Fruit fly (Drosophila melanogaster) whole organism, prepupa: ENCODE data around the gene ATPsynB.
A peak's percentile ranks its signal among the peaks of the same experiment; 100 is the strongest.

Source experiments
- CG10631 ChIP-seq: fragments of 200-800 bp; sonication (Bioruptor generic); optimal IDR thresholded peaks from 2 replicates; lab custom pipeline; 2016; ENCODE audit warnings: missing biosample characterization, missing genetic modification characterization
- CG10669 ChIP-seq: fragments of 200-800 bp; sonication (Bioruptor generic); optimal IDR thresholded peaks from 3 replicates; lab custom pipeline; 2018; ENCODE audit warnings: missing biosample characterization, mild to moderate bottlenecking, missing genetic modification characterization, moderate library complexity
- CG11294 ChIP-seq: fragments of 200-800 bp; sonication (Bioruptor generic); IDR thresholded peaks from 2 replicates; pipeline ENCODE4 v1.3.6; 2022; ENCODE audit warnings: missing biosample characterization, missing genetic modification characterization
- CG11762 ChIP-seq: fragments of 200-800 bp; sonication (Bioruptor generic); optimal IDR thresholded peaks from 3 replicates; lab custom pipeline; 2016; ENCODE audit warnings: missing biosample characterization, missing genetic modification characterization; ENCODE audit not compliant: insufficient read depth
- CG11902 ChIP-seq: fragments of 200-800 bp; sonication (Bioruptor generic); optimal IDR thresholded peaks from 3 replicates; lab custom pipeline; 2016; ENCODE audit warnings: missing biosample characterization, missing genetic modification characterization
- CG15336 ChIP-seq: fragments of 200-800 bp; sonication (Bioruptor generic); IDR thresholded peaks from 2 replicates; pipeline ENCODE4 v1.3.6; 2022; ENCODE audit warnings: missing biosample characterization, missing genetic modification characterization
- CG1621 ChIP-seq: fragments of 200-800 bp; sonication (Bioruptor generic); optimal IDR thresholded peaks from 3 replicates; lab custom pipeline; 2018; ENCODE audit warnings: missing biosample characterization, mild to moderate bottlenecking, missing genetic modification characterization
- CG16779 ChIP-seq: fragments of 200-800 bp; sonication (Bioruptor generic); optimal IDR thresholded peaks from 3 replicates; lab custom pipeline; 2017; ENCODE audit warnings: missing biosample characterization, mild to moderate bottlenecking, missing genetic modification characterization
- CG3032 ChIP-seq: fragments of 200-800 bp; optimal IDR thresholded peaks from 2 replicates; lab custom pipeline; 2019; ENCODE audit warnings: missing biosample characterization, mild to moderate bottlenecking, missing genetic modification characterization, moderate library complexity
- CG31627 ChIP-seq: fragments of 200-800 bp; sonication (Bioruptor generic); optimal IDR thresholded peaks from 3 replicates; lab custom pipeline; 2016; ENCODE audit warnings: missing biosample characterization, missing genetic modification characterization
- CG34406 ChIP-seq: fragments of 200-800 bp; sonication (Bioruptor generic); optimal IDR thresholded peaks from 3 replicates; lab custom pipeline; 2016; ENCODE audit warnings: missing biosample characterization, missing genetic modification characterization
- CG6163 ChIP-seq: fragments of 200-800 bp; sonication (Bioruptor generic); IDR thresholded peaks from 3 replicates; pipeline ENCODE4 v1.3.6; 2022; ENCODE audit warnings: missing biosample characterization, missing genetic modification characterization
- CG6792 ChIP-seq: fragments of 200-800 bp; sonication (Bioruptor generic); optimal IDR thresholded peaks from 3 replicates; lab custom pipeline; 2016; ENCODE audit warnings: missing biosample characterization, missing genetic modification characterization
- CG6808 ChIP-seq: fragments of 200-800 bp; sonication (Bioruptor generic); optimal IDR thresholded peaks from 3 replicates; lab custom pipeline; 2017; ENCODE audit warnings: missing biosample characterization, missing genetic modification characterization, mild to moderate bottlenecking, moderate library complexity, missing genetic modification reagents
- CG6854 ChIP-seq: fragments of 200-800 bp; sonication (Bioruptor generic); optimal IDR thresholded peaks from 2 replicates; lab custom pipeline; 2017; ENCODE audit warnings: missing biosample characterization, mild to moderate bottlenecking, missing genetic modification characterization
- CG7368 ChIP-seq: fragments of 200-800 bp; sonication (Bioruptor generic); optimal IDR thresholded peaks from 3 replicates; lab custom pipeline; 2016; ENCODE audit warnings: missing biosample characterization, missing genetic modification characterization
- CG8119 ChIP-seq: fragments of 200-800 bp; sonication (Bioruptor generic); IDR thresholded peaks from 3 replicates; pipeline ENCODE4 v1.3.6; 2022; ENCODE audit warnings: missing biosample characterization, missing genetic modification characterization
- CG8319 ChIP-seq: fragments of 200-800 bp; sonication (Bioruptor generic); optimal IDR thresholded peaks from 3 replicates; lab custom pipeline; 2016; ENCODE audit warnings: missing biosample characterization, missing genetic modification characterization
- CG9139 ChIP-seq: fragments of 200-800 bp; sonication (Bioruptor generic); optimal IDR thresholded peaks from 3 replicates; lab custom pipeline; 2017; ENCODE audit warnings: missing biosample characterization, mild to moderate bottlenecking, missing genetic modification characterization
- Eip78C ChIP-seq: fragments of 200-800 bp; sonication (Bioruptor generic); peaks from one replicate; lab custom pipeline; 2016; ENCODE audit warnings: missing biosample characterization, missing genetic modification characterization
- Ets96B ChIP-seq: fragments of 200-800 bp; optimal IDR thresholded peaks from 2 replicates; lab custom pipeline; 2019; ENCODE audit warnings: missing biosample characterization, mild to moderate bottlenecking, missing genetic modification characterization, moderate library complexity
- Hr38 ChIP-seq: sonication (Bioruptor generic); optimal IDR thresholded peaks from 2 replicates; lab custom pipeline; 2016; ENCODE audit warnings: missing biosample characterization, missing genetic modification characterization
- Hr39 ChIP-seq: fragments of 200-800 bp; sonication (Bioruptor generic); optimal IDR thresholded peaks from 2 replicates; lab custom pipeline; 2016; ENCODE audit warnings: missing biosample characterization, missing genetic modification characterization
- Met ChIP-seq: fragments of 200-800 bp; sonication (Bioruptor generic); optimal IDR thresholded peaks from 3 replicates; lab custom pipeline; 2016; ENCODE audit warnings: missing biosample characterization, missing genetic modification characterization
- Smox ChIP-seq: fragments of 200-800 bp; sonication (Bioruptor generic); optimal IDR thresholded peaks from 3 replicates; lab custom pipeline; 2016; ENCODE audit warnings: missing biosample characterization, missing genetic modification characterization
- Sox102F ChIP-seq: fragments of 200-800 bp; sonication (Bioruptor generic); optimal IDR thresholded peaks from 2 replicates; lab custom pipeline; 2016; ENCODE audit warnings: missing biosample characterization, mild to moderate bottlenecking, missing genetic modification characterization
- Sox14 ChIP-seq: fragments of 200-800 bp; sonication (Bioruptor generic); optimal IDR thresholded peaks from 3 replicates; lab custom pipeline; 2016; ENCODE audit warnings: missing biosample characterization, missing genetic modification characterization
- Sox15 ChIP-seq: fragments of 200-800 bp; sonication (Bioruptor generic); optimal IDR thresholded peaks from 3 replicates; lab custom pipeline; 2016; ENCODE audit warnings: missing biosample characterization, missing genetic modification characterization
- cyc ChIP-seq: fragments of 200-800 bp; sonication (Bioruptor generic); optimal IDR thresholded peaks from 3 replicates; lab custom pipeline; 2016; ENCODE audit warnings: missing biosample characterization, missing genetic modification characterization
- dac ChIP-seq: fragments of 200-800 bp; sonication (Bioruptor generic); optimal IDR thresholded peaks from 2 replicates; lab custom pipeline; 2017; ENCODE audit warnings: missing biosample characterization, mild to moderate bottlenecking, missing genetic modification characterization
- eg ChIP-seq: fragments of 200-800 bp; sonication (Bioruptor generic); IDR thresholded peaks from 3 replicates; pipeline ENCODE4 v1.3.6; 2022; ENCODE audit warnings: missing biosample characterization, missing genetic modification characterization
- esn ChIP-seq: fragments of 200-800 bp; sonication (Bioruptor generic); optimal IDR thresholded peaks from 2 replicates; lab custom pipeline; 2016; ENCODE audit warnings: missing biosample characterization, mild to moderate bottlenecking, missing genetic modification characterization, moderate library complexity
- lz ChIP-seq: fragments of 200-800 bp; sonication (Bioruptor generic); optimal IDR thresholded peaks from 3 replicates; lab custom pipeline; 2016; ENCODE audit warnings: missing biosample characterization, missing genetic modification characterization
- net ChIP-seq: fragments of 200-800 bp; sonication (Bioruptor generic); optimal IDR thresholded peaks from 3 replicates; lab custom pipeline; 2016; ENCODE audit warnings: missing biosample characterization, missing genetic modification characterization
- pdm3 ChIP-seq: fragments of 200-800 bp; sonication (Bioruptor generic); optimal IDR thresholded peaks from 3 replicates; lab custom pipeline; 2016; ENCODE audit warnings: missing biosample characterization, missing genetic modification characterization
- salr ChIP-seq, 2 experiments: fragments of 200-800 bp; sonication (Bioruptor generic); optimal IDR thresholded peaks; 3 replicates each; lab custom pipeline; 2016 to 2018; ENCODE audit warnings: missing biosample characterization in 2 of 2, missing genetic modification characterization in 2 of 2, mild to moderate bottlenecking in 1 of 2
- ss ChIP-seq, 2 experiments: fragments of 200-800 bp; sonication (Bioruptor generic); optimal IDR thresholded peaks; 2 replicates in 1 of 2; 3 replicates in 1 of 2; lab custom pipeline; 2017 to 2018; ENCODE audit warnings: mild to moderate bottlenecking in 2 of 2, missing biosample characterization in 2 of 2, missing genetic modification characterization in 2 of 2, moderate library complexity in 1 of 2
- svp ChIP-seq: fragments of 200-800 bp; sonication (Bioruptor generic); peaks from one replicate; lab custom pipeline; 2016; ENCODE audit warnings: missing biosample characterization, missing genetic modification characterization
- topi ChIP-seq: fragments of 200-800 bp; sonication (Bioruptor generic); optimal IDR thresholded peaks from 3 replicates; lab custom pipeline; 2016; ENCODE audit warnings: missing biosample characterization, missing genetic modification characterization

The ATPsynB gene

DNA sequence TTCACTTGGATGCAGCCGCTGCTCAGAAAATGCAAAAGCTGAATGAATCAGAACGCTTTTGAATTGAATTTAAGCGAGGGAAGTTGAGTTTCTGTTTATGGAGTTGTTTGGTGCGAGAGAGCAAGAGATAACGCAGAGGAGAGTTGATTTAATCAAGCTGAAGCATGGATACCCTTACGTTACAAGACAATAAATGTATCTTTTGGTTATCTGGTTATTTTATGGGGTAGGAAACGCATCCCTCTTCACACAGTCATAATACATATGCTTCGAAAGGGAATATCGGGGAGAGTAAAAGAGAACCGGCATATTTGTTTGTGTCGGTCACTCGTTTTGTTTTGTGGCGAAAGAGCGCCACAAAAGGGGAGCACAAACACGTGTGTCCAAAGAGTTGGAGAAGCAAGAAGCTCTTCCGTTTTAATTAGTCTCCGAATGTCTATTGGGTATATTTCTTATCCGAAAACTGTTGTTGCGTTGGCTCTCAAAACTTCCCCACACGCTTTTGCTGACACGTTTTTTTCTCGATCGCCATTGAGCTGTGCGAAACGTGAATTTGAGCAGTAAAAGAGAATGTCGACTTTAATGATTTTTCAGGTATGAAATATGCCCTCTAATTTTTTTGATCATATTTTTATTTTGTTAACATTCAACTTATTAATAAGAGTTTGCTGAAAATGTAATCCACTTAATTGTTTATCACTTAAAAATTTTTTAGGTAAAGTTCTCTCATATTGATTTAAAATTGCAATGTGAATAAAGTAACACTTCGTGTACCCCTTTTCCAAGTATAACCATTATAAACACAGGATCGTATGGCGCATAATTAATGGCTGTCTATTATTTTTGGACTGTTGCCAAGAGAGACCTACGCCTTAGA, 32.9 kb upstream of the ATPsynB start, which contains the start of gene Prps (continued):
- TF ChIP-seq net (GFP tag; lab: Kevin White, UChicago) (peak; percentile 87), CG11902 (GFP tag; lab: Kevin White, UChicago) (peak; percentile 68), Hr38 (no peak), CG10669 (peak; percentile 82), cyc (peak; percentile 90), CG10631 (GFP tag; lab: Kevin White, UChicago) (no peak), CG34406 (peak; percentile 73), svp (GFP tag; lab: Kevin White, UChicago) (peak; percentile 94), salr (GFP tag; optimal IDR thresholded peaks at IDR 0.05; lab: Kevin White, UChicago) (peak in 1 of 2 experiments; percentile 63), CG11762 (GFP tag; lab: Kevin White, UChicago) (peak; percentile 79), pdm3 (GFP tag; lab: Kevin White, UChicago) (peak; percentile 88), topi (peak; percentile 91), Smox (GFP tag; lab: Kevin White, UChicago) (peak; percentile 85), Met (GFP tag; lab: Kevin White, UChicago) (peak; percentile 89), dac (GFP tag; lab: Kevin White, UChicago) (peak; percentile 24), Eip78C (GFP tag; lab: Kevin White, UChicago) (peak; percentile 96), CG1621 (peak; percentile 72), CG3032 (tag; lab: Kevin White, UChicago) (peak; percentile 79), CG16779 (peak; percentile 83)

DNA sequence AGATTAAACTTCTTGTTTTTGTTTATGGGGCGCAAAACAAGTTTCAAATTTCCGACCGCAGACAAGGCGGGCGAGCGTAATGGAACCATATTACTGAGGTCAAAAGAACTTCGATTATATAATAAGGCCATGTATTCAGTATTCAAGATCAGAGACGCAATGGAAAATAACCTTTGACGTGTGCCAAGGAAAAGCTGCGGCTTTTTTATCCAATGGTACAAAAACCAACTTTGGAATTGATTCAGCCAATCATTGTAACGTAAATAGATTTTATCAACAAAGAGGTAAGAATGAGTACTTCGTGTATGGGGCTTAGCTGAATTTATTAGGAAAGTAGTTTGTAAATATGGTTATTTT, 32.3 kb upstream of the ATPsynB start:
- no peak for TF ChIP-seq CG8319 (GFP tag; lab: Kevin White, UChicago)
- TF ChIP-seq CG34406: no peak

DNA sequence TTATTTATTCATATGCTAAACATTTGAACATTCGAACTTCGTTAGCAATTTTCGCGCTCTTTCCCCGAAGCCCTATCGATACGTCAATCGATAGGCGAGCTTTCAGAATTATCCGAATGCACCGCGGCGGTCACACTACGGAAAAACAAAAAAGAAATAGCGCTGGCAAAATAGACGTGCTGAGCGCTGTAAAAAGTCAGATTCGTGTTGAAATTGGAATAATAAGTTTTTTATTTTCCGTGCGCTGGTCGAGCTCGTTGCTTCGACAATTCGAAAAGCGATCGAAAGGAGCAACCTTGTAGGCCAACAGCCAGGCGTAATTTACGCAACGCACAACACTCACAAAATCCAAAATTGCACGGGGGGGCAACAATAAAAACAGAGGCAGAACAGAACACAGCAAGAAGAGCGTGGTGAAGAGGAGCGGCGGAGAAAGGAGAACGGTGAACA, 31.6 kb upstream of the ATPsynB start, which contains the start of gene Ubc4:
Gene Ubc4 (plus strand): TSS at position 144 of the 450 bp plus-strand sequence.
- TF ChIP-seq CG1621: peak; percentile 49
- TF ChIP-seq CG6854: peak; percentile 39
- no peak for TF ChIP-seq Sox15 (GFP tag; lab: Kevin White, UChicago)
- peak; percentile 21 for TF ChIP-seq CG7368 (GFP tag; lab: Kevin White, UChicago)
- TF ChIP-seq CG6163 (GFP tag; lab: Robert Waterston, UW): 0 out of 3 replicates have a peak, but pooled peaks have one; percentile 39
- peak; percentile 36; the same call in 1 of the 3 replicates for TF ChIP-seq CG8119 (GFP tag; lab: Robert Waterston, UW)
- TF ChIP-seq Sox14 (GFP tag; lab: Kevin White, UChicago): peak; percentile 70
- no peak for TF ChIP-seq dac (GFP tag; lab: Kevin White, UChicago)
- peak; percentile 14 for TF ChIP-seq CG31627 (GFP tag; lab: Kevin White, UChicago)
- peak; percentile 52 for TF ChIP-seq esn (GFP tag; lab: Kevin White, UChicago)
- no peak for TF ChIP-seq CG11294
- TF ChIP-seq CG8319 (GFP tag; lab: Kevin White, UChicago): no peak
- TF ChIP-seq lz (GFP tag; lab: Kevin White, UChicago): peak; percentile 2
- TF ChIP-seq CG15336: peak; percentile 31; the same call in 1 of the 2 replicates
- TF ChIP-seq svp (GFP tag; lab: Kevin White, UChicago): peak; percentile 72
- peak; percentile 7 for TF ChIP-seq Ets96B (tag; lab: Kevin White, UChicago)
- TF ChIP-seq CG3032 (tag; lab: Kevin White, UChicago): peak; percentile 34

- no peak for TF ChIP-seq CG9139 (GFP tag; lab: Kevin White, UChicago)
- TF ChIP-seq eg: no peak
- no peak for TF ChIP-seq ss (GFP tag; optimal IDR thresholded peaks at IDR 0.05; lab: Kevin White, UChicago)
- TF ChIP-seq CG6792 (GFP tag; lab: Kevin White, UChicago): no peak
- TF ChIP-seq CG6808 (GFP tag; lab: Kevin White, UChicago): no peak
- TF ChIP-seq Sox102F (GFP tag; lab: Kevin White, UChicago): no peak
- TF ChIP-seq CG1621: no peak
- no peak for TF ChIP-seq CG3032 (tag; lab: Kevin White, UChicago)
- no peak for TF ChIP-seq Hr39
These were observed 26.3 kb upstream of the ATPsynB start, which contains the start of gene CG6761 for dm6 chr3L:9703495-9703894. Gene CG6761 (minus strand): TSS chr3L:9703595.
